Fruit fly (Drosophila melanogaster): Measurements from ENCODE around the gene Cip4.

The Cip4 gene

dm6 chr3L:4352649-4353048 lies 11.3 kb downstream of the Cip4 start:
- no peak for TF ChIP-seq ey (GFP tag; optimal IDR thresholded peaks at IDR 0.05)
- TF ChIP-seq brk (GFP tag; optimal IDR thresholded peaks at IDR 0.05), result no peak
- no peak for TF ChIP-seq pan (optimal IDR thresholded peaks at IDR 0.05)
- TF ChIP-seq h (GFP tag; optimal IDR thresholded peaks at IDR 0.05), result no peak
- no peak for TF ChIP-seq tai (GFP tag; optimal IDR thresholded peaks at IDR 0.05)
- TF ChIP-seq rgr (GFP tag; optimal IDR thresholded peaks at IDR 0.05), result no peak
- no peak for TF ChIP-seq dmrt93B (GFP tag; optimal IDR thresholded peaks at IDR 0.05)
- no peak for TF ChIP-seq Hr83 (GFP tag; optimal IDR thresholded peaks at IDR 0.05; ENCODE audit: poor library complexity, severe bottlenecking)
- no peak for TF ChIP-seq Abd-B (GFP tag; optimal IDR thresholded peaks at IDR 0.05)
- TF ChIP-seq Myc (optimal IDR thresholded peaks at IDR 0.05), result no peak
- no peak for TF ChIP-seq Rel (GFP tag; optimal IDR thresholded peaks at IDR 0.05)
- no peak for TF ChIP-seq Rel (tag; optimal IDR thresholded peaks at IDR 0.05)
- TF ChIP-seq Jra (GFP tag; optimal IDR thresholded peaks at IDR 0.05), result no peak
- no peak for TF ChIP-seq Hr78 (GFP tag; optimal IDR thresholded peaks at IDR 0.05)
- TF ChIP-seq lola (GFP tag; optimal IDR thresholded peaks at IDR 0.05), result no peak
- no peak for TF ChIP-seq br (GFP tag; optimal IDR thresholded peaks at IDR 0.05)
- no peak for TF ChIP-seq OdsH (GFP tag; optimal IDR thresholded peaks at IDR 0.05)
- no peak for TF ChIP-seq usp (GFP tag; optimal IDR thresholded peaks at IDR 0.05)
- no peak for TF ChIP-seq Dfd (GFP tag; optimal IDR thresholded peaks at IDR 0.05)
- no peak for TF ChIP-seq HLH106 (tag; optimal IDR thresholded peaks at IDR 0.05)

DNA sequence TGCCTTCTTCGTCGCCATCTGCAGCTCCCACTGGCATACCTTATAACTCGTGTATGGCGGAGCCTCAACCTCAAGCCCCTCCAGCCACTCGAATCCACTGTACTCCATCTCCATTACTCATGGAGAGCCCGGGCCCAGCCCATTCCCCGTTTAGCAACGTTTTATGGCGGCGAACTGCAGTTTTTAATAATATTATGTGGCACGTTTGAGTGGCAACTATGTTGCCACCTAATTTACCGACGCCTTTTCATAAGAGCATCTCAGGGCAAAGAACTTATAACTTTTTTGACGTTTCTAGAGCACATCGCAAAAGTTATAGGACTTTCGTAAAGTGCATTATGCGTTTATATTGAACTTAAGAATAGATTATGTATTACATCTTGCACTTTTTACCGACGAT lies 11.9 kb downstream of the Cip4 start:
- TF ChIP-seq foxo (GFP tag; optimal IDR thresholded peaks at IDR 0.05) (no peak), fru (GFP tag; optimal IDR thresholded peaks at IDR 0.05) (no peak), dmrt93B (GFP tag; optimal IDR thresholded peaks at IDR 0.05) (no peak), Vsx2 (GFP tag; optimal IDR thresholded peaks at IDR 0.05; ENCODE audit: partially characterized antibody) (no peak), dsf (GFP tag; optimal IDR thresholded peaks at IDR 0.05; ENCODE audit: borderline replicate concordance) (no peak), N (GFP tag; optimal IDR thresholded peaks at IDR 0.05) (no peak), rgr (GFP tag; optimal IDR thresholded peaks at IDR 0.05) (no peak), tai (GFP tag; optimal IDR thresholded peaks at IDR 0.05) (no peak), h (GFP tag; optimal IDR thresholded peaks at IDR 0.05) (no peak), brk (GFP tag; optimal IDR thresholded peaks at IDR 0.05) (no peak), Abd-B (GFP tag; optimal IDR thresholded peaks at IDR 0.05) (no peak), pan (optimal IDR thresholded peaks at IDR 0.05) (no peak), Jra (GFP tag; optimal IDR thresholded peaks at IDR 0.05) (no peak), br (GFP tag; optimal IDR thresholded peaks at IDR 0.05) (no peak)

DNA sequence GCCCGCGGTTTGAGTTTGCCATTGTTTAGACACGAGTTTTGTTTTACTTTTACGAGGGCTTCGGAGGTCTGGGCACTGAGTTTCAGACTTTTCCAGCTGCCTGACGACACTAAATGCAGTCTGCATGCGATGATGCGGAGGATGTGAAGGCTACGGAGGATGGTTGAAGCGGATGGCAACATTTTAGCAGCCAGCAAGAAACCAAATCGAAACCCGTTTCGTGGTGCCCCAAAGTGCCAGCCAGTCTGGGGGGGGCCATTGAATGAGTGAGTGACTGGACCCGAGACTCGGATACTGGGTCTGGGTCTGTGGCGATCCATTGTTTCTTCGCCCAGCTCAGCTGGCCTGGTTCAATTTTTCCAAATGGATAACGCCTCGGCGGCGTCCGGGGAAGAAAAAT lies 14.6 kb downstream of the Cip4 start:
- TF ChIP-seq GATAd (GFP tag; optimal IDR thresholded peaks at IDR 0.05) (no peak), dsf (GFP tag; optimal IDR thresholded peaks at IDR 0.05; ENCODE audit: borderline replicate concordance) (no peak), pan (optimal IDR thresholded peaks at IDR 0.05) (no peak), Dif (GFP tag; optimal IDR thresholded peaks at IDR 0.05; ENCODE audit: partially characterized antibody) (peak; percentile 36), foxo (GFP tag; optimal IDR thresholded peaks at IDR 0.05) (no peak)

dm6 chr3L:4348839-4349238 lies 15.1 kb downstream of the Cip4 start:
- no peak for TF ChIP-seq ey (GFP tag; optimal IDR thresholded peaks at IDR 0.05)
- TF ChIP-seq foxo (GFP tag; optimal IDR thresholded peaks at IDR 0.05), result no peak
- TF ChIP-seq Hnf4 (GFP tag; optimal IDR thresholded peaks at IDR 0.05), result no peak
- TF ChIP-seq Myc (optimal IDR thresholded peaks at IDR 0.05), result no peak
- TF ChIP-seq OdsH (GFP tag; optimal IDR thresholded peaks at IDR 0.05), result no peak
- no peak for TF ChIP-seq psq (GFP tag; optimal IDR thresholded peaks at IDR 0.05)
- TF ChIP-seq dmrt93B (GFP tag; optimal IDR thresholded peaks at IDR 0.05), result no peak
- TF ChIP-seq Rel (GFP tag; optimal IDR thresholded peaks at IDR 0.05), result no peak
- no peak for TF ChIP-seq Rel (tag; optimal IDR thresholded peaks at IDR 0.05)
- TF ChIP-seq fru (GFP tag; optimal IDR thresholded peaks at IDR 0.05), result no peak
- TF ChIP-seq rgr (GFP tag; optimal IDR thresholded peaks at IDR 0.05), result no peak
- no peak for TF ChIP-seq h (GFP tag; optimal IDR thresholded peaks at IDR 0.05)
- TF ChIP-seq woc (GFP tag; optimal IDR thresholded peaks at IDR 0.05), result no peak
- no peak for TF ChIP-seq CG32264 (GFP tag; optimal IDR thresholded peaks at IDR 0.05)
- no peak for TF ChIP-seq brk (GFP tag; optimal IDR thresholded peaks at IDR 0.05)
- no peak for TF ChIP-seq sv (GFP tag; optimal IDR thresholded peaks at IDR 0.05)

DNA sequence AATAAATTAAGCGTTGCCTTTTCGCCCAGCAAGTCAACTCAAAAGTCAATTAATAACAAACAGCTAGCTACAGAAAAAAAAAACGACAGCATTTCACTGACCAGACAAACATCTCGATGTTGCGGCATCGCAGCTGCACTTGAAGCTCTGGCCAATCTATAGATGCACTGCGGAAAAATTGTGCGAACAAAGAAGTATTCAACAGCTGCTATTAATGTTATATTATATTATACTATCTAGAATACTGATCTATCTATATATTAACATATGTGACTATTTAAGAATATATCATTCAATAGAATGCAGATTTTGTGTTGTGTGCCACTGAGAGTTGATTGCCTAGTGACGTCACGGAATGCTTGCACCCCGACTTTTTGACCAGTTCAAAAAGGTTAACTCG lies 15.8 kb downstream of the Cip4 start:
- TF ChIP-seq Hr83 (GFP tag; optimal IDR thresholded peaks at IDR 0.05; ENCODE audit: poor library complexity, severe bottlenecking) (no peak), N (GFP tag; optimal IDR thresholded peaks at IDR 0.05) (no peak), foxo (GFP tag; optimal IDR thresholded peaks at IDR 0.05) (no peak), lola (GFP tag; optimal IDR thresholded peaks at IDR 0.05) (no peak), sage (GFP tag; optimal IDR thresholded peaks at IDR 0.05) (no peak), Abd-B (GFP tag; optimal IDR thresholded peaks at IDR 0.05) (no peak), br (GFP tag; optimal IDR thresholded peaks at IDR 0.05) (no peak), CG9705 (GFP tag; optimal IDR thresholded peaks at IDR 0.05) (no peak), Dif (GFP tag; optimal IDR thresholded peaks at IDR 0.05; ENCODE audit: partially characterized antibody) (no peak), ey (GFP tag; optimal IDR thresholded peaks at IDR 0.05) (no peak)

Measured in whole organism, wandering third instar larva.